Worm (Caenorhabditis elegans) whole organism, young adult: Measurements from ENCODE around the gene chtb-2.

Experiments used
- B0035.1 ChIP-seq: sonication (generic microtip); optimal IDR thresholded peaks from 2 replicates; lab custom pipeline; 2016; ENCODE audit warnings: missing genetic modification characterization, mild to moderate bottlenecking, missing compliant biosample characterization, missing genotype, missing genetic modification reagents
- D2030.7 ChIP-seq: fragments of 200-800 bp; sonication (Bioruptor generic); IDR thresholded peaks from 2 replicates; pipeline ENCODE4 v1.3.6; 2022; ENCODE audit warnings: missing genetic modification reagents, missing genetic modification characterization, missing compliant biosample characterization
- ama-1 ChIP-seq, 3 experiments: fragments of 150-350 bp in 1 of 3; sonication (generic microtip) in 2 of 3; optimal IDR thresholded peaks; 2 replicates each; lab custom pipeline; 2014 to 2018; ENCODE audit warnings: missing biosample characterization in 2 of 3, missing genetic modification characterization in 2 of 3, missing genetic modification reagents in 2 of 3
- ceh-58 ChIP-seq: fragments of 200-800 bp; sonication (Bioruptor generic); IDR thresholded peaks from 2 replicates; pipeline ENCODE4 v1.3.6; 2022; ENCODE audit warnings: missing genetic modification characterization, missing compliant biosample characterization
- dox-1 ChIP-seq: fragments of 200-800 bp; sonication (Bioruptor generic); IDR thresholded peaks from 2 replicates; pipeline ENCODE4 v1.3.6; 2022; ENCODE audit warnings: missing genetic modification reagents, missing genetic modification characterization, missing compliant biosample characterization
- egrh-3 ChIP-seq: fragments of 200-800 bp; sonication (Bioruptor generic); IDR thresholded peaks from 2 replicates; pipeline ENCODE4 v1.3.6; 2022; ENCODE audit warnings: missing genetic modification reagents, missing genetic modification characterization, missing compliant biosample characterization
- hsf-1 ChIP-seq: fragments of 200-800 bp; sonication (Bioruptor generic); IDR thresholded peaks from 2 replicates; pipeline ENCODE4 v1.3.6; 2022; ENCODE audit warnings: missing genetic modification reagents, missing genetic modification characterization, missing compliant biosample characterization
- nfya-1 ChIP-seq: sonication (generic microtip); optimal IDR thresholded peaks from 2 replicates; lab custom pipeline; 2017; ENCODE audit warnings: antibody characterized with exemption, missing compliant biosample characterization, missing genetic modification characterization, borderline replicate concordance; ENCODE audit not compliant: insufficient read depth
- nfya-2 ChIP-seq: fragments of 200-800 bp; sonication (Bioruptor generic); IDR thresholded peaks from 2 replicates; pipeline ENCODE4 v1.3.6; 2022; ENCODE audit warnings: missing genetic modification reagents, missing genetic modification characterization, missing compliant biosample characterization
- snpc-4 ChIP-seq, 5 experiments: fragments of 150-350 bp in 1 of 5; sonication (generic microtip) in 4 of 5; optimal IDR thresholded peaks; 2 replicates each; lab custom pipeline; 2014 to 2018; ENCODE audit warnings: missing genetic modification characterization in 5 of 5, missing biosample characterization in 3 of 5, antibody characterized with exemption in 2 of 5, mild to moderate bottlenecking in 2 of 5, missing compliant biosample characterization in 2 of 5, missing genotype in 2 of 5, moderate library complexity in 2 of 5, missing genetic modification reagents in 1 of 5
- xnd-1 ChIP-seq: sonication (generic microtip); optimal IDR thresholded peaks from 2 replicates; lab custom pipeline; 2016; ENCODE audit warnings: missing genotype, missing genetic modification reagents, missing genetic modification characterization, missing compliant biosample characterization

DNA sequence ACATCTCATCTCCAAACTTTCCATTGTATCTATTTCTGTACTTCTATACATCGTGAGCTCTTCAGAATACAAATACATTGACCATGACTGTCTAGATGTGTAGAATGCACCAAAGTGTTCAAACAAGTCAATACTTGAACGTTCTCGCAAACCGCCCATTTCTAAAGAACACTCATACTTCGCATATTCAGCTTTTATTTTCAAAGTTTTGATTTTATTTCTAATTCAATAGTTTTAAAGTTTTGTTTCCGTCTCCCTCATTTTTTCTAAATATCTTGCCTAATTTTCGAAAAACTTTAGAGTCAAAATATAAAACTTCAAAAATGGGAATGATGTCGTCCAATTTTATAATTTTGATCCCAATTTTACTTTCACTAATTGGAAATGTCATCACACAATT lies 44.9 kb downstream of the chtb-2 start, which contains the start of gene pqn-10:
- TF ChIP-seq B0035.1 (tag; lab: Kevin White, UChicago): no peak
- TF ChIP-seq dox-1: no peak
- TF ChIP-seq egrh-3 (GFP tag; lab: Robert Waterston, UW): no peak
- TF ChIP-seq nfya-2 (GFP tag; lab: Robert Waterston, UW): no peak
- TF ChIP-seq xnd-1 (tag; lab: Kevin White, UChicago): no peak
- no peak for TF ChIP-seq ceh-58 (GFP tag; lab: Robert Waterston, UW)
- no peak for TF ChIP-seq D2030.7 (GFP tag; lab: Robert Waterston, UW)
- no peak for TF ChIP-seq snpc-4 (GFP tag; optimal IDR thresholded peaks at IDR 0.05; lab: Kevin White, UChicago)
- TF ChIP-seq snpc-4 (tag; optimal IDR thresholded peaks at IDR 0.05; lab: Kevin White, UChicago): no peak
- no peak for TF ChIP-seq ama-1 (optimal IDR thresholded peaks at IDR 0.05; lab: Kevin White, UChicago)
- TF ChIP-seq ama-1 (GFP tag; optimal IDR thresholded peaks at IDR 0.05; lab: Kevin White, UChicago): no peak
- TF ChIP-seq nfya-1 (tag; lab: Kevin White, UChicago): no peak
- no peak for TF ChIP-seq hsf-1 (GFP tag; lab: Robert Waterston, UW)
